Fruit fly (Drosophila melanogaster) whole organism, embryonic: ENCODE measurements around the gene acj6.
A peak's percentile ranks its signal among the peaks of the same experiment; 100 is the strongest.

ENCODE experiments used
- CG11560 ChIP-seq: fragments of 200-800 bp; sonication (Bioruptor generic); IDR thresholded peaks from 3 replicates; pipeline ENCODE4 v1.3.6; 2022; ENCODE audit warnings: missing biosample characterization, missing genetic modification characterization
- CG34422 ChIP-seq: fragments of 200-800 bp; sonication (Bioruptor generic); IDR thresholded peaks from 3 replicates; pipeline ENCODE4 v1.3.6; 2022; ENCODE audit warnings: missing biosample characterization, missing genetic modification characterization
- CG8388 ChIP-seq: fragments of 200-800 bp; sonication (Bioruptor generic); optimal IDR thresholded peaks from 2 replicates; lab custom pipeline; 2019; ENCODE audit warnings: missing biosample characterization, mild to moderate bottlenecking, missing genetic modification characterization, moderate library complexity
- Dad ChIP-seq: fragments of 200-800 bp; sonication (Bioruptor generic); optimal IDR thresholded peaks from 3 replicates; lab custom pipeline; 2016; ENCODE audit warnings: missing biosample characterization, missing genetic modification characterization
- Lim3 ChIP-seq: fragments of 200-800 bp; sonication (Bioruptor generic); IDR thresholded peaks from 2 replicates; pipeline ENCODE4 v1.3.6; 2022; ENCODE audit warnings: missing biosample characterization, missing genetic modification characterization
- NfI ChIP-seq: fragments of 200-800 bp; sonication (Bioruptor generic); optimal IDR thresholded peaks from 3 replicates; lab custom pipeline; 2018; ENCODE audit warnings: missing biosample characterization, mild to moderate bottlenecking, missing genetic modification characterization, moderate library complexity
- pho ChIP-seq: fragments of 200-800 bp; sonication (Bioruptor generic); optimal IDR thresholded peaks from 2 replicates; lab custom pipeline; 2016; ENCODE audit warnings: missing biosample characterization, missing genetic modification characterization
- trh ChIP-seq: fragments of 200-800 bp; sonication (Bioruptor generic); optimal IDR thresholded peaks from 2 replicates; lab custom pipeline; 2016; ENCODE audit warnings: missing biosample characterization, missing genetic modification characterization
- unc-4 ChIP-seq: fragments of 200-800 bp; sonication (Bioruptor generic); IDR thresholded peaks from 2 replicates; pipeline ENCODE4 v1.3.6; 2022; ENCODE audit warnings: missing biosample characterization, missing genetic modification characterization; ENCODE audit not compliant: partially characterized antibody

DNA sequence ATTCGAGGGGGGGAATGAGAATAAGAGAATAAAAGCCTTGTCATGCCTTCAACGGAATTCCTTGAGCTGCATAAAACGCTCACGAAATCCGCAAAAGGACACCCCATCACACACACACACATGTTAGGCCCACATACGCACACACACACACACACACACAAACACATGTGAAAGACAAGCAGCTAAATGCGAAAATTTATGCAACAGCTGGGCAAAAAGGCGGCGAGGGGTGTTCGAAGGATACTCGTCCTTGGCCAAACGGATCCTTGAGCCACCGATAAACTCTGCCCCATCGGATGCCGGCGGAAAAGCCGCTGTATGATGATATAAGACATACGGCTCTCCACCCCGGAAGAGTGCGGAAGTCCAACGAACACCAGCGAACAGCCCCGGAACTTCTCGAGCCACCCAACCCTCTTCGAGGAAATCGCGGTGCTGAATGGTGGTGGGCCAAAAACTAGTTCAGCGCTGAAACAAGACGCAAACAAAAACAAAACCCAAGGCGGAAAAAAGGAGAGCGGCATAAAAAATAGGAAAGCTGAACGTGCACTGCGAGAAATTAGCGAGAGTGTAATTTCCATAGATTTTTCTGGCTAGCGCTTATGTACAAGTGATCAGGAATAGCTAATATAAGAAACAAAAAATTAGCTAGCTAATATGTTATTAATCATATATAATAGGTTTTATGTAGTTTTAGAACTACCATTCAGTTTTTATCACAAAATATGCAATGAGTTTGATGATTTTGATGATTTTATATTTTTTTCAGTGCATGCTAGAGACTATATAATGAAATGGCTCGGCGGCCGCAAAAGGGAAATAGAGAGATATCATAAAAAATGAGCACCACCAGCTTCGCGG lies 4.9 kb upstream of the acj6 start:
- no peak for TF ChIP-seq Lim3 (GFP tag; lab: Robert Waterston, UW)
- peak; percentile 56 for TF ChIP-seq CG8388
- no peak for TF ChIP-seq Dad
- no peak for TF ChIP-seq pho (GFP tag; lab: Kevin White, UChicago)
- no peak for TF ChIP-seq CG11560
- TF ChIP-seq trh: no peak
- peak; percentile 32 for TF ChIP-seq NfI (GFP tag; lab: Kevin White, UChicago)
- TF ChIP-seq CG34422 (GFP tag; lab: Robert Waterston, UW): peak; percentile 41; the same call in 2 of the 3 replicates
- no peak for TF ChIP-seq unc-4 (GFP tag; lab: Robert Waterston, UW)
